Worm (Caenorhabditis elegans) whole organism, L2 larva: ENCODE measurements around the gene ZK105.1.

ENCODE experiments used
- C34F6.9 ChIP-seq: fragments of 150-350 bp; optimal IDR thresholded peaks from 2 replicates; lab custom pipeline; 2014; ENCODE audit warnings: missing biosample characterization, missing genetic modification characterization
- R02D3.7 ChIP-seq: fragments of 150-350 bp; optimal IDR thresholded peaks from 2 replicates; lab custom pipeline; 2014; ENCODE audit warnings: missing biosample characterization, missing genetic modification characterization
- Y55F3AM.14 ChIP-seq: fragments of 200-800 bp; sonication (Bioruptor generic); optimal IDR thresholded peaks from 2 replicates; lab custom pipeline; 2018; ENCODE audit warnings: mild to moderate bottlenecking, missing genetic modification characterization, missing compliant biosample characterization
- ZK546.5 ChIP-seq: sonication (generic microtip); optimal IDR thresholded peaks from 2 replicates; lab custom pipeline; 2017; ENCODE audit warnings: missing biosample characterization, missing genetic modification characterization
- alr-1 ChIP-seq: fragments of 150-350 bp; optimal IDR thresholded peaks from 2 replicates; lab custom pipeline; 2014; ENCODE audit warnings: missing biosample characterization, missing genetic modification characterization
- aly-2 ChIP-seq: fragments of 150-350 bp; optimal IDR thresholded peaks from 2 replicates; lab custom pipeline; 2014; ENCODE audit warnings: missing biosample characterization, missing genetic modification characterization
- ama-1 ChIP-seq: fragments of 150-350 bp; optimal IDR thresholded peaks from 2 replicates; lab custom pipeline; 2018; ENCODE audit warnings: inconsistent platforms
- dmd-4 ChIP-seq: sonication (generic microtip); optimal IDR thresholded peaks from 2 replicates; lab custom pipeline; 2017; ENCODE audit warnings: missing biosample characterization, missing genetic modification characterization
- egl-27 ChIP-seq: sonication (generic microtip); optimal IDR thresholded peaks from 3 replicates; lab custom pipeline; 2017; ENCODE audit warnings: missing biosample characterization, missing genetic modification reagents, missing genetic modification characterization
- elt-1 ChIP-seq: fragments of 150-350 bp; optimal IDR thresholded peaks from 2 replicates; lab custom pipeline; 2014; ENCODE audit warnings: missing biosample characterization, missing genetic modification characterization
- fos-1 ChIP-seq: fragments of 150-350 bp; optimal IDR thresholded peaks from 2 replicates; lab custom pipeline; 2014; ENCODE audit warnings: missing biosample characterization, missing genetic modification characterization
- gmeb-1 ChIP-seq: fragments of 150-350 bp; optimal IDR thresholded peaks from 2 replicates; lab custom pipeline; 2014; ENCODE audit warnings: missing biosample characterization, missing genetic modification characterization
- lin-11 ChIP-seq: fragments of 150-350 bp; sonication (generic microtip); optimal IDR thresholded peaks from 2 replicates; lab custom pipeline; 2014; ENCODE audit warnings: missing biosample characterization, missing genetic modification characterization, inconsistent platforms, mixed read lengths
- lin-13 ChIP-seq: fragments of 150-350 bp; optimal IDR thresholded peaks from 2 replicates; lab custom pipeline; 2014; ENCODE audit warnings: missing biosample characterization, missing genetic modification reagents, missing genetic modification characterization
- lsy-2 ChIP-seq, 2 experiments: fragments of 150-350 bp in 1 of 2; sonication (generic microtip) in 1 of 2; optimal IDR thresholded peaks; 2 replicates each; lab custom pipeline; 2014 to 2017; ENCODE audit warnings: missing biosample characterization in 2 of 2, missing genetic modification characterization in 2 of 2
- mab-5 ChIP-seq: fragments of 150-350 bp; optimal IDR thresholded peaks from 2 replicates; lab custom pipeline; 2014; ENCODE audit warnings: missing biosample characterization, missing genetic modification characterization
- mbf-1 ChIP-seq: sonication (generic microtip); optimal IDR thresholded peaks from 2 replicates; lab custom pipeline; 2017; ENCODE audit warnings: missing biosample characterization, missing genetic modification characterization
- mdl-1 ChIP-seq, 2 experiments: fragments of 150-350 bp in 1 of 2; sonication (generic microtip) in 1 of 2; optimal IDR thresholded peaks; 2 replicates each; lab custom pipeline; 2017; ENCODE audit warnings: missing biosample characterization in 2 of 2, missing genetic modification characterization in 2 of 2
- nhr-10 ChIP-seq: sonication (generic microtip); optimal IDR thresholded peaks from 2 replicates; lab custom pipeline; 2017; ENCODE audit warnings: missing biosample characterization, missing genetic modification characterization
- nhr-11 ChIP-seq: fragments of 150-350 bp; optimal IDR thresholded peaks from 2 replicates; lab custom pipeline; 2014; ENCODE audit warnings: missing biosample characterization, missing genetic modification characterization
- nhr-21 ChIP-seq: fragments of 150-350 bp; optimal IDR thresholded peaks from 2 replicates; lab custom pipeline; 2014; ENCODE audit warnings: missing biosample characterization, missing genetic modification characterization
- nhr-23 ChIP-seq: fragments of 150-350 bp; optimal IDR thresholded peaks from 2 replicates; lab custom pipeline; 2014; ENCODE audit warnings: missing biosample characterization, missing genetic modification reagents, missing genetic modification characterization
- nhr-25 ChIP-seq: fragments of 150-350 bp; sonication (generic microtip); optimal IDR thresholded peaks from 3 replicates; lab custom pipeline; 2014; ENCODE audit warnings: missing biosample characterization, missing genetic modification characterization
- nhr-77 ChIP-seq: fragments of 150-350 bp; optimal IDR thresholded peaks from 2 replicates; lab custom pipeline; 2014; ENCODE audit warnings: missing biosample characterization, missing genetic modification characterization
- peb-1 ChIP-seq: fragments of 150-350 bp; optimal IDR thresholded peaks from 2 replicates; lab custom pipeline; 2014; ENCODE audit warnings: missing biosample characterization, missing genetic modification characterization
- sma-3 ChIP-seq: sonication (generic microtip); optimal IDR thresholded peaks from 2 replicates; lab custom pipeline; 2016; ENCODE audit warnings: missing genetic modification reagents, missing genetic modification characterization, missing compliant biosample characterization
- sma-9 ChIP-seq, 2 experiments: fragments of 150-350 bp in 1 of 2; sonication (generic microtip) in 1 of 2; optimal IDR thresholded peaks; 2 replicates each; lab custom pipeline; 2014 to 2016; ENCODE audit warnings: missing genetic modification characterization in 2 of 2, mild to moderate bottlenecking in 1 of 2, missing biosample characterization in 1 of 2, missing compliant biosample characterization in 1 of 2, missing genetic modification reagents in 1 of 2, moderate library complexity in 1 of 2
- unc-39 ChIP-seq: fragments of 150-350 bp; optimal IDR thresholded peaks from 2 replicates; lab custom pipeline; 2014; ENCODE audit warnings: missing biosample characterization, missing genetic modification characterization
- unc-55 ChIP-seq: fragments of 150-350 bp; sonication (generic microtip); optimal IDR thresholded peaks from 3 replicates; lab custom pipeline; 2014; ENCODE audit warnings: missing biosample characterization, missing genetic modification reagents, missing genetic modification characterization
- unc-62 ChIP-seq: fragments of 150-350 bp; optimal IDR thresholded peaks from 2 replicates; lab custom pipeline; 2014; ENCODE audit warnings: missing biosample characterization, missing genetic modification reagents, missing genetic modification characterization
- zag-1 ChIP-seq: fragments of 150-350 bp; optimal IDR thresholded peaks from 2 replicates; lab custom pipeline; 2014; ENCODE audit warnings: missing biosample characterization, missing genetic modification characterization
- ztf-11 ChIP-seq: sonication (generic microtip); optimal IDR thresholded peaks from 2 replicates; lab custom pipeline; 2017; ENCODE audit warnings: missing biosample characterization, missing genetic modification characterization
- ztf-4 ChIP-seq: fragments of 150-350 bp; optimal IDR thresholded peaks from 2 replicates; lab custom pipeline; 2014; ENCODE audit warnings: missing biosample characterization, missing genetic modification characterization

Gene ZK105.1

DNA sequence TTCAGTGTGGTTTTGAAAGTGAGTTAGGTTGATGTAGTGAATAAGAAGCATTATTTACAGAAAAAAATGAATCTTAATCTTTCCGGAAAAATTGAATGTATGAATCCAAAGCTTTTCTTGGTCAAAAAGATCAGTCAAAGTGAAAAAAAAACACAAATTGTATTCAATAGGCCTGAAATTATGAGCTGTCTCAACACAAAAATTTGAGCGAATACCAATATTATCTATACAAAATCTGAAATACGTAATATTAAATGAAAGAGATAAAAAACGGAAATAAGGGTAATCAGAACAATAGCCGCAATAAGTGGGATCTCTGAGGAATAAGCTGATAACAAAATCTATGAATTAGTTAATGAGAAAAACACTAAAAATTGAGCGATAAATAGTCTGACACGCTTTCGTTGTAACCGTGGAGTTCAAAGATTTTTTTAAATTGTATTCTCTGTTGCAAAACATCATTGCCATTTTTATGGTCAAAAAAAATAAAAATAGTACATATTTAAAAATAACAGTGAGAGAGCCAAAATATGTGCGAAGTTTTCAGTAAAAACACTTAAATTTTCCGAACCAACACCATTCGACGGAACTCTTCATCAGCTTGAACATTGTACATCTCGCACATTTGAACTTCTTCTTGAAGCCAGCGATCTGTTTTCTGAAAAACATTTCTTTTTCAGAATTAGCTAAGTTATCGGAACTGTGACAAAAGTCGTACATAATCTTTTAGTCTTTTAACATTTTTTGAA lies 29.7 kb upstream of the ZK105.1 start, which contains the start of gene sre-11:
TSS of gene sre-11 (minus strand) at position 51 of the 749 bp plus-strand sequence.
- TF ChIP-seq mbf-1 (no peak), unc-55 (no peak), aly-2 (tag; lab: Kevin White, UChicago) (no peak), egl-27 (tag; lab: Kevin White, UChicago) (no peak), mab-5 (tag; lab: Kevin White, UChicago) (no peak), nhr-23 (tag; lab: Kevin White, UChicago) (no peak), ama-1 (lab: Kevin White, UChicago) (no peak), sma-3 (no peak), gmeb-1 (tag; lab: Kevin White, UChicago) (no peak), lsy-2 (tag; optimal IDR thresholded peaks at IDR 0.05; lab: Kevin White, UChicago) (no peak), dmd-4 (tag; lab: Kevin White, UChicago) (no peak), alr-1 (tag; lab: Kevin White, UChicago) (no peak), sma-9 (GFP tag; optimal IDR thresholded peaks at IDR 0.05; lab: Kevin White, UChicago) (no peak), sma-9 (tag; optimal IDR thresholded peaks at IDR 0.05; lab: Kevin White, UChicago) (no peak), nhr-77 (no peak)

ce11 chrV:7686189-7686588 lies 27.6 kb upstream of the ZK105.1 start, which contains the start of the genes nhr-94 and nhr-152:
Gene nhr-94, minus strand, starts transcription at chrV:7686335.
Gene nhr-152, plus strand, starts transcription at chrV:7686350.
- TF ChIP-seq elt-1, result peak; percentile 11
- TF ChIP-seq sma-9 (GFP tag; optimal IDR thresholded peaks at IDR 0.05; lab: Kevin White, UChicago), result peak; percentile 82
- no peak for TF ChIP-seq sma-9 (tag; optimal IDR thresholded peaks at IDR 0.05; lab: Kevin White, UChicago)
- no peak for TF ChIP-seq sma-3
- peak; percentile 77 for TF ChIP-seq nhr-25 (tag; lab: Kevin White, UChicago)
- peak; percentile 6 for TF ChIP-seq fos-1 (tag; lab: Kevin White, UChicago)
- no peak for TF ChIP-seq Y55F3AM.14 (GFP tag; lab: Kevin White, UChicago)

ce11 chrV:7689888-7690287 lies 23.9 kb upstream of the ZK105.1 start, which contains the start of gene C12D5.9:
Gene C12D5.9, minus strand, starts transcription at chrV:7689988.
- no peak for TF ChIP-seq R02D3.7 (tag; lab: Kevin White, UChicago)
- no peak for TF ChIP-seq nhr-23 (tag; lab: Kevin White, UChicago)
- TF ChIP-seq mdl-1 (tag; optimal IDR thresholded peaks at IDR 0.05; lab: Kevin White, UChicago), result no peak
- no peak for TF ChIP-seq nhr-77
- no peak for TF ChIP-seq elt-1
- no peak for TF ChIP-seq unc-62 (GFP tag; lab: Kevin White, UChicago)
- no peak for TF ChIP-seq ama-1 (lab: Kevin White, UChicago)
- no peak for TF ChIP-seq ZK546.5 (tag; lab: Kevin White, UChicago)
- TF ChIP-seq lsy-2 (tag; optimal IDR thresholded peaks at IDR 0.05; lab: Kevin White, UChicago), result no peak
- TF ChIP-seq peb-1 (tag; lab: Kevin White, UChicago), result no peak
- TF ChIP-seq nhr-11 (tag; lab: Kevin White, UChicago), result no peak
- no peak for TF ChIP-seq zag-1 (tag; lab: Kevin White, UChicago)
- no peak for TF ChIP-seq ztf-4 (tag; lab: Kevin White, UChicago)
- no peak for TF ChIP-seq lin-13 (GFP tag; lab: Kevin White, UChicago)
- TF ChIP-seq nhr-21 (tag; lab: Kevin White, UChicago), result no peak
- no peak for TF ChIP-seq ztf-11 (tag; lab: Kevin White, UChicago)
- no peak for TF ChIP-seq C34F6.9 (tag; lab: Kevin White, UChicago)
- no peak for TF ChIP-seq fos-1 (tag; lab: Kevin White, UChicago)
- TF ChIP-seq nhr-10 (tag; lab: Kevin White, UChicago), result no peak
- no peak for TF ChIP-seq unc-39 (tag; lab: Kevin White, UChicago)

ce11 chrV:7690637-7691036 lies 23.2 kb upstream of the ZK105.1 start:
- TF ChIP-seq C34F6.9 (tag; lab: Kevin White, UChicago) (no peak), sma-9 (GFP tag; optimal IDR thresholded peaks at IDR 0.05; lab: Kevin White, UChicago) (no peak), sma-9 (tag; optimal IDR thresholded peaks at IDR 0.05; lab: Kevin White, UChicago) (no peak), lin-11 (tag; lab: Kevin White, UChicago) (no peak), unc-39 (tag; lab: Kevin White, UChicago) (no peak)
